Worm (Caenorhabditis elegans) whole organism, L4 larva: ENCODE results near the gene R08E3.1.

Source experiments
- F37D6.2 ChIP-seq: sonication (generic microtip); optimal IDR thresholded peaks from 2 replicates; lab custom pipeline; 2016; ENCODE audit warnings: mild to moderate bottlenecking, missing genetic modification characterization, missing compliant biosample characterization
- R02D3.7 ChIP-seq: fragments of 150-350 bp; sonication (generic microtip); optimal IDR thresholded peaks from 3 replicates; lab custom pipeline; 2014; ENCODE audit warnings: missing biosample characterization, missing genetic modification characterization
- Y105C5A.15 ChIP-seq: fragments of 200-800 bp; sonication (Bioruptor generic); IDR thresholded peaks from 2 replicates; pipeline ENCODE4 v1.3.6; 2022; ENCODE audit warnings: missing genetic modification characterization, missing compliant biosample characterization
- ZK337.2 ChIP-seq: fragments of 200-800 bp; sonication (Bioruptor generic); IDR thresholded peaks from 2 replicates; pipeline ENCODE4 v1.3.6; 2022; ENCODE audit warnings: missing genetic modification reagents, missing genetic modification characterization, missing compliant biosample characterization
- ZK546.5 ChIP-seq, 2 experiments: sonication (generic microtip); optimal IDR thresholded peaks; 2 replicates each; lab custom pipeline; 2017; ENCODE audit warnings: missing biosample characterization in 2 of 2, missing genetic modification characterization in 2 of 2
- aha-1 ChIP-seq: fragments of 150-350 bp; peaks from one replicate; lab custom pipeline; 2014; ENCODE audit warnings: missing biosample characterization, missing genetic modification characterization
- ama-1 ChIP-seq: fragments of 150-350 bp; optimal IDR thresholded peaks from 2 replicates; lab custom pipeline; 2014; ENCODE audit warnings: inconsistent platforms, mixed read lengths
- ceh-28 ChIP-seq: fragments of 150-350 bp; optimal IDR thresholded peaks from 2 replicates; lab custom pipeline; 2014; ENCODE audit warnings: missing biosample characterization, missing genetic modification reagents, missing genetic modification characterization
- ceh-32 ChIP-seq: sonication (generic microtip); optimal IDR thresholded peaks from 2 replicates; lab custom pipeline; 2016; ENCODE audit warnings: mild to moderate bottlenecking, missing genetic modification characterization, missing compliant biosample characterization; ENCODE audit not compliant: poor library complexity
- ces-1 ChIP-seq: fragments of 150-350 bp; sonication (generic microtip); optimal IDR thresholded peaks from 4 replicates; lab custom pipeline; 2014; ENCODE audit warnings: missing biosample characterization, missing genetic modification reagents, missing genetic modification characterization
- cey-2 ChIP-seq: sonication (generic microtip); optimal IDR thresholded peaks from 3 replicates; lab custom pipeline; 2017; ENCODE audit warnings: missing genetic modification characterization, mild to moderate bottlenecking, missing compliant biosample characterization, antibody characterized with exemption, borderline replicate concordance; ENCODE audit not compliant: insufficient read depth
- daf-12 ChIP-seq: fragments of 150-350 bp; optimal IDR thresholded peaks from 2 replicates; lab custom pipeline; 2014; ENCODE audit warnings: missing biosample characterization, missing genetic modification reagents, missing genetic modification characterization
- daf-16 ChIP-seq, 3 experiments: sonication (generic microtip); optimal IDR thresholded peaks; 2 replicates each; lab custom pipeline; 2016 to 2017; ENCODE audit warnings: missing genetic modification characterization in 3 of 3, missing genetic modification reagents in 3 of 3, mild to moderate bottlenecking in 2 of 3, missing compliant biosample characterization in 2 of 3, missing biosample characterization in 1 of 3, moderate library complexity in 1 of 3
- daf-19 ChIP-seq: fragments of 200-800 bp; sonication (Bioruptor generic); conservative IDR thresholded peaks from 2 replicates; pipeline ENCODE4 v1.3.6; 2022; ENCODE audit warnings: missing genetic modification characterization, missing compliant biosample characterization
- dmd-6 ChIP-seq: fragments of 200-800 bp; sonication (Bioruptor generic); IDR thresholded peaks from 2 replicates; pipeline ENCODE4 v1.3.6; 2022; ENCODE audit warnings: missing genetic modification reagents, missing genetic modification characterization, missing compliant biosample characterization
- dmd-9 ChIP-seq: fragments of 200-800 bp; sonication (Bioruptor generic); IDR thresholded peaks from 2 replicates; pipeline ENCODE4 v1.3.6; 2022; ENCODE audit warnings: missing genetic modification reagents, missing genetic modification characterization, missing compliant biosample characterization
- dpl-1 ChIP-seq: fragments of 150-350 bp; optimal IDR thresholded peaks from 2 replicates; lab custom pipeline; 2014; ENCODE audit warnings: missing biosample characterization, missing genetic modification reagents, missing genetic modification characterization
- gei-8 ChIP-seq: fragments of 200-800 bp; sonication (Bioruptor generic); optimal IDR thresholded peaks from 2 replicates; lab custom pipeline; 2018; ENCODE audit warnings: mild to moderate bottlenecking, missing genetic modification characterization, missing compliant biosample characterization
- hlh-30 ChIP-seq: sonication (generic microtip); optimal IDR thresholded peaks from 2 replicates; lab custom pipeline; 2017; ENCODE audit warnings: antibody characterized with exemption, mild to moderate bottlenecking, missing genetic modification characterization, missing compliant biosample characterization; ENCODE audit not compliant: insufficient read depth
- hmg-1.1 ChIP-seq: fragments of 200-800 bp; sonication (Bioruptor generic); IDR thresholded peaks from 2 replicates; pipeline ENCODE4 v1.3.6; 2022; ENCODE audit warnings: missing genetic modification reagents, missing genetic modification characterization, missing compliant biosample characterization
- lin-29 ChIP-seq: fragments of 200-800 bp; sonication (Bioruptor generic); IDR thresholded peaks from 2 replicates; pipeline ENCODE4 v1.3.6; 2022; ENCODE audit warnings: missing genetic modification reagents, missing genetic modification characterization, missing compliant biosample characterization
- lin-39 ChIP-seq: fragments of 150-350 bp; optimal IDR thresholded peaks from 2 replicates; lab custom pipeline; 2014; ENCODE audit warnings: missing biosample characterization, missing genetic modification reagents, missing genetic modification characterization
- lir-3 ChIP-seq: sonication (generic microtip); optimal IDR thresholded peaks from 2 replicates; lab custom pipeline; 2016; ENCODE audit warnings: mild to moderate bottlenecking, missing genetic modification characterization, missing compliant biosample characterization
- lsy-2 ChIP-seq, 2 experiments: fragments of 150-350 bp in 1 of 2; sonication (generic microtip) in 1 of 2; optimal IDR thresholded peaks; 2 replicates each; lab custom pipeline; 2014 to 2017; ENCODE audit warnings: missing biosample characterization in 2 of 2, missing genetic modification characterization in 2 of 2
- mdl-1 ChIP-seq, 2 experiments: fragments of 150-350 bp in 1 of 2; sonication (generic microtip) in 1 of 2; optimal IDR thresholded peaks; 2 replicates each; lab custom pipeline; 2014 to 2017; ENCODE audit warnings: missing biosample characterization in 2 of 2, missing genetic modification characterization in 2 of 2
- mdt-29 ChIP-seq: fragments of 200-800 bp; sonication (Bioruptor generic); IDR thresholded peaks from 2 replicates; pipeline ENCODE4 v1.3.6; 2022; ENCODE audit warnings: missing genetic modification reagents, missing genetic modification characterization, missing compliant biosample characterization
- mep-1 ChIP-seq: fragments of 150-350 bp; sonication (generic microtip); optimal IDR thresholded peaks from 3 replicates; lab custom pipeline; 2014; ENCODE audit warnings: missing biosample characterization, missing genetic modification characterization
- mes-2 ChIP-seq: sonication (generic microtip); optimal IDR thresholded peaks from 2 replicates; lab custom pipeline; 2016; ENCODE audit warnings: missing genotype, mild to moderate bottlenecking, missing genetic modification characterization, missing compliant biosample characterization; ENCODE audit not compliant: poor library complexity, severe bottlenecking
- nhr-11 ChIP-seq: fragments of 150-350 bp; optimal IDR thresholded peaks from 2 replicates; lab custom pipeline; 2014; ENCODE audit warnings: missing biosample characterization, missing genetic modification characterization
- nhr-111 ChIP-seq: fragments of 200-800 bp; sonication (Bioruptor generic); optimal IDR thresholded peaks from 2 replicates; lab custom pipeline; 2018; ENCODE audit warnings: mild to moderate bottlenecking, missing genetic modification characterization, missing compliant biosample characterization
- nhr-237 ChIP-seq: sonication (generic microtip); optimal IDR thresholded peaks from 2 replicates; lab custom pipeline; 2017; ENCODE audit warnings: missing biosample characterization, missing genetic modification characterization
- nhr-42 ChIP-seq: fragments of 200-800 bp; sonication (Bioruptor generic); IDR thresholded peaks from 2 replicates; pipeline ENCODE4 v1.3.6; 2022; ENCODE audit warnings: missing genetic modification characterization, missing compliant biosample characterization
- nhr-48 ChIP-seq: sonication (generic microtip); optimal IDR thresholded peaks from 2 replicates; lab custom pipeline; 2016; ENCODE audit warnings: mild to moderate bottlenecking, missing genetic modification characterization, missing compliant biosample characterization
- nhr-76 ChIP-seq: fragments of 150-350 bp; optimal IDR thresholded peaks from 2 replicates; lab custom pipeline; 2014; ENCODE audit warnings: missing biosample characterization, missing genetic modification characterization
- php-3 ChIP-seq: fragments of 200-800 bp; sonication (Bioruptor generic); IDR thresholded peaks from 2 replicates; pipeline ENCODE4 v1.3.6; 2022; ENCODE audit warnings: missing genetic modification reagents, missing genetic modification characterization, missing compliant biosample characterization
- pqm-1 ChIP-seq: sonication (generic microtip); optimal IDR thresholded peaks from 2 replicates; lab custom pipeline; 2017; ENCODE audit warnings: missing biosample characterization, missing genetic modification characterization
- rbr-2 ChIP-seq: sonication (generic microtip); optimal IDR thresholded peaks from 2 replicates; lab custom pipeline; 2016; ENCODE audit warnings: missing genotype, missing genetic modification characterization, missing compliant biosample characterization
- saeg-2 ChIP-seq: fragments of 200-800 bp; sonication (Bioruptor generic); IDR thresholded peaks from 2 replicates; pipeline ENCODE4 v1.3.6; 2022; ENCODE audit warnings: missing genetic modification reagents, missing genetic modification characterization, missing compliant biosample characterization
- snpc-4 ChIP-seq: fragments of 150-350 bp; optimal IDR thresholded peaks from 2 replicates; lab custom pipeline; 2014; ENCODE audit warnings: missing biosample characterization, missing genetic modification characterization
- spr-3 ChIP-seq: fragments of 200-800 bp; sonication (Bioruptor generic); optimal IDR thresholded peaks from 2 replicates; lab custom pipeline; 2018; ENCODE audit warnings: mild to moderate bottlenecking, missing genetic modification characterization, missing compliant biosample characterization
- tra-1 ChIP-seq: fragments of 200-800 bp; sonication (Bioruptor generic); IDR thresholded peaks from 2 replicates; pipeline ENCODE4 v1.3.6; 2022; ENCODE audit warnings: missing genetic modification reagents, missing genetic modification characterization, missing compliant biosample characterization
- unc-39 ChIP-seq: sonication (generic microtip); optimal IDR thresholded peaks from 2 replicates; lab custom pipeline; 2017; ENCODE audit warnings: missing biosample characterization, missing genetic modification characterization
- unc-62 ChIP-seq, 3 experiments: fragments of 150-350 bp in 1 of 3; sonication (generic microtip); optimal IDR thresholded peaks in 2 of 3; peaks in 1 of 3; 1 replicate in 1 of 3; 2 replicates in 2 of 3; lab custom pipeline; 2014 to 2017; ENCODE audit warnings: missing biosample characterization in 3 of 3, missing genetic modification characterization in 3 of 3, missing genetic modification reagents in 3 of 3, missing genotype in 1 of 3
- zfp-2 ChIP-seq: sonication (generic microtip); optimal IDR thresholded peaks from 2 replicates; lab custom pipeline; 2016; ENCODE audit warnings: mild to moderate bottlenecking, missing genetic modification characterization, missing compliant biosample characterization
- zfp-3 ChIP-seq: fragments of 200-800 bp; sonication (Bioruptor generic); conservative IDR thresholded peaks from 2 replicates; pipeline ENCODE4 v1.3.6; 2022; ENCODE audit warnings: missing genetic modification reagents, missing genetic modification characterization, missing compliant biosample characterization
- zip-11 ChIP-seq: fragments of 200-800 bp; sonication (Bioruptor generic); IDR thresholded peaks from 2 replicates; pipeline ENCODE4 v1.3.6; 2022; ENCODE audit warnings: missing genetic modification characterization, missing compliant biosample characterization
- ztf-11 ChIP-seq: fragments of 150-350 bp; optimal IDR thresholded peaks from 2 replicates; lab custom pipeline; 2014; ENCODE audit warnings: missing biosample characterization, missing genetic modification characterization

Gene R08E3.1

ce11 chrX:4787525-4787924 is 34.9 kb upstream of the R08E3.1 start:
- TF ChIP-seq zfp-3 (GFP tag; lab: Robert Waterston, UW), result no peak
- no peak for TF ChIP-seq dmd-9 (GFP tag; lab: Robert Waterston, UW)
- 0 out of 2 replicates have a peak, but pooled peaks have one; percentile 33 for TF ChIP-seq hmg-1.1 (GFP tag; lab: Robert Waterston, UW)
- TF ChIP-seq tra-1, result no peak

DNA sequence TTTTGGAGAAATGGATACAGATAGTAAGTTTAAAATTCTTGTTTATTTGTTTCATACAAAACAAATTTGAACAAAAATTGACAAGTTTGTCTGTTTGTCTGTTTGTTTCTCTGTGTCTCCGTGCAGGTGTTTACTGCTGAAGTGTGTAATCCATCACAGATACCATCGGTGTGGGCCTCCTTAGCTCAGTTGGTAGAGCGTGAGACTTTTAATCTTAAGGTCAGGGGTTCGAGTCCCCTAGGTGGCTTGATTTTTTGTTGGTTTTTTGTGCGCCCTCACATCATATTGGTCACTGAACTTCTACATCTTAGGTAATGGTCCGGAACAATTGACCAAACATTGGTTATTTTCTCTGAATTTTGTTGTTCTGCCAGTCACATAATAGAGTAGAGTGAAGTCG is 33.5 kb upstream of the R08E3.1 start:
- TF ChIP-seq R02D3.7 (tag; lab: Kevin White, UChicago) (peak; percentile 30), nhr-237 (tag; lab: Kevin White, UChicago) (no peak), aha-1 (tag; lab: Kevin White, UChicago) (peak; percentile 81), zip-11 (GFP tag; lab: Robert Waterston, UW) (no peak), snpc-4 (tag; lab: Kevin White, UChicago) (no peak), hlh-30 (tag; lab: Kevin White, UChicago) (peak; percentile 44), F37D6.2 (no peak), ZK546.5 (tag; optimal IDR thresholded peaks at IDR 0.05; lab: Kevin White, UChicago) (no peak), ztf-11 (no peak), unc-62 (GFP tag; optimal IDR thresholded peaks at IDR 0.05 in 1 of 2; lab: Kevin White, UChicago) (peak in 1 of 2 experiments; percentile 18), unc-62 (tag; optimal IDR thresholded peaks at IDR 0.05; lab: Kevin White, UChicago) (no peak), hmg-1.1 (GFP tag; lab: Robert Waterston, UW) (peak; percentile 73), nhr-111 (GFP tag; lab: Kevin White, UChicago) (no peak), lin-29 (GFP tag; lab: Robert Waterston, UW) (peak; percentile 50; the same call in 1 of the 2 replicates), php-3 (peak; percentile 60; the same call in 1 of the 2 replicates), zfp-2 (tag; lab: Kevin White, UChicago) (no peak), tra-1 (peak; percentile 85), mdl-1 (tag; optimal IDR thresholded peaks at IDR 0.05; lab: Kevin White, UChicago) (no peak), pqm-1 (tag; lab: Kevin White, UChicago) (peak; percentile 11), daf-19 (peak; percentile 54; the same call in 1 of the 2 replicates), saeg-2 (GFP tag; lab: Robert Waterston, UW) (no peak), rbr-2 (tag; lab: Kevin White, UChicago) (peak; percentile 40), gei-8 (GFP tag; lab: Kevin White, UChicago) (peak; percentile 43), mes-2 (tag; lab: Kevin White, UChicago) (peak; percentile 80), ces-1 (GFP tag; lab: Kevin White, UChicago) (no peak), nhr-48 (peak; percentile 29), cey-2 (tag; lab: Kevin White, UChicago) (no peak), unc-39 (tag; lab: Kevin White, UChicago) (no peak), spr-3 (GFP tag; lab: Kevin White, UChicago) (peak; percentile 1), nhr-76 (tag; lab: Kevin White, UChicago) (no peak), daf-16 (GFP tag; optimal IDR thresholded peaks at IDR 0.05; lab: Kevin White, UChicago) (peak; percentile 51 to 67), daf-16 (tag; optimal IDR thresholded peaks at IDR 0.05; lab: Kevin White, UChicago) (peak; percentile 76), mep-1 (tag; lab: Kevin White, UChicago) (peak; percentile 58), lir-3 (tag; lab: Kevin White, UChicago) (peak; percentile 3), ZK337.2 (GFP tag; lab: Robert Waterston, UW) (peak; percentile 56; the same call in 1 of the 2 replicates), zfp-3 (GFP tag; lab: Robert Waterston, UW) (0 out of 2 replicates have a peak, but pooled peaks have one; percentile 53), nhr-11 (tag; lab: Kevin White, UChicago) (peak; percentile 6), daf-12 (tag; lab: Kevin White, UChicago) (no peak), lin-39 (no peak), Y105C5A.15 (GFP tag; lab: Robert Waterston, UW) (0 out of 2 replicates have a peak, but pooled peaks have one; percentile 70), nhr-42 (GFP tag; lab: Robert Waterston, UW) (no peak), mdt-29 (GFP tag; lab: Robert Waterston, UW) (peak; percentile 36; the same call in 1 of the 2 replicates), dmd-9 (GFP tag; lab: Robert Waterston, UW) (peak; percentile 47; the same call in 1 of the 2 replicates), dpl-1 (GFP tag; lab: Kevin White, UChicago) (no peak), lsy-2 (tag; optimal IDR thresholded peaks at IDR 0.05; lab: Kevin White, UChicago) (peak in 1 of 2 experiments; percentile 54), ceh-32 (tag; lab: Kevin White, UChicago) (no peak), ceh-28 (tag; lab: Kevin White, UChicago) (no peak), dmd-6 (GFP tag; lab: Robert Waterston, UW) (peak; percentile 70), ama-1 (lab: Kevin White, UChicago) (no peak)
